Worm (Caenorhabditis elegans) whole organism, L4/young adult: ENCODE measurements around the gene F01E11.18.

Experiments
- W03F9.2 ChIP-seq: fragments of 150-350 bp; optimal IDR thresholded peaks from 2 replicates; lab custom pipeline; 2014; ENCODE audit warnings: missing biosample characterization, missing genetic modification characterization
- dao-5 ChIP-seq: sonication (generic microtip); optimal IDR thresholded peaks from 2 replicates; lab custom pipeline; 2016; ENCODE audit warnings: missing genotype, missing genetic modification characterization, moderate library complexity, missing compliant biosample characterization
- him-1 ChIP-seq: sonication (generic microtip); optimal IDR thresholded peaks from 2 replicates; lab custom pipeline; 2016; ENCODE audit warnings: missing genotype, missing genetic modification reagents, missing genetic modification characterization, missing compliant biosample characterization

Gene F01E11.18

ce11 chrX:6988212-6988611 lies 1.2 kb upstream of the F01E11.18 start:
- TF ChIP-seq W03F9.2 (tag; lab: Kevin White, UChicago) (no peak), dao-5 (tag; lab: Kevin White, UChicago) (no peak), him-1 (tag; lab: Kevin White, UChicago) (no peak)

- TF ChIP-seq him-1 (tag; lab: Kevin White, UChicago) (no peak), dao-5 (tag; lab: Kevin White, UChicago) (no peak), W03F9.2 (tag; lab: Kevin White, UChicago) (no peak)
Measured at ce11 chrX:6991427-6991826, 2.0 kb downstream of the F01E11.18 start, which contains the start of gene ugt-57. Gene ugt-57, plus strand, starts transcription at chrX:6991727.

- TF ChIP-seq W03F9.2 (tag; lab: Kevin White, UChicago), result no peak
- no peak for TF ChIP-seq dao-5 (tag; lab: Kevin White, UChicago)
- no peak for TF ChIP-seq him-1 (tag; lab: Kevin White, UChicago)
Measured at ce11 chrX:6996448-6996847, 7.0 kb downstream of the F01E11.18 start, which contains the start of the genes F01E11.20 and tsp-16. Gene F01E11.20, minus strand, starts transcription at chrX:6996548. Gene tsp-16, minus strand, starts transcription at chrX:6996620.

ce11 chrX:7001933-7002332 lies 12.5 kb downstream of the F01E11.18 start:
- no peak for TF ChIP-seq W03F9.2 (tag; lab: Kevin White, UChicago)
- TF ChIP-seq him-1 (tag; lab: Kevin White, UChicago), result no peak
- no peak for TF ChIP-seq dao-5 (tag; lab: Kevin White, UChicago)

- TF ChIP-seq dao-5 (tag; lab: Kevin White, UChicago), result no peak
- no peak for TF ChIP-seq W03F9.2 (tag; lab: Kevin White, UChicago)
- TF ChIP-seq him-1 (tag; lab: Kevin White, UChicago), result no peak
Measured at ce11 chrX:7005475-7005874, 16.0 kb downstream of the F01E11.18 start, which contains the start of gene tyra-2. Gene tyra-2, minus strand, starts transcription at chrX:7005575.

ce11 chrX:7005919-7006318 lies 16.5 kb downstream of the F01E11.18 start:
- TF ChIP-seq W03F9.2 (tag; lab: Kevin White, UChicago) (no peak), dao-5 (tag; lab: Kevin White, UChicago) (no peak), him-1 (tag; lab: Kevin White, UChicago) (no peak)

ce11 chrX:7019733-7020132 lies 30.3 kb downstream of the F01E11.18 start, which contains the start of gene cah-5:
Gene cah-5, plus strand, starts transcription at chrX:7020033.
- no peak for TF ChIP-seq him-1 (tag; lab: Kevin White, UChicago)
- no peak for TF ChIP-seq W03F9.2 (tag; lab: Kevin White, UChicago)
- TF ChIP-seq dao-5 (tag; lab: Kevin White, UChicago), result no peak

ce11 chrX:7028836-7029235 lies 39.4 kb downstream of the F01E11.18 start, which contains the start of gene flp-26:
Gene flp-26, plus strand, starts transcription at chrX:7029136.
- TF ChIP-seq W03F9.2 (tag; lab: Kevin White, UChicago) (no peak), dao-5 (tag; lab: Kevin White, UChicago) (no peak), him-1 (tag; lab: Kevin White, UChicago) (no peak)

ce11 chrX:7033716-7034270 lies 44.4 kb downstream of the F01E11.18 start:
- no peak for TF ChIP-seq dao-5 (tag; lab: Kevin White, UChicago)
- TF ChIP-seq W03F9.2 (tag; lab: Kevin White, UChicago), result no peak
- no peak for TF ChIP-seq him-1 (tag; lab: Kevin White, UChicago)

- TF ChIP-seq dao-5 (tag; lab: Kevin White, UChicago), result no peak
- TF ChIP-seq W03F9.2 (tag; lab: Kevin White, UChicago), result no peak
- no peak for TF ChIP-seq him-1 (tag; lab: Kevin White, UChicago)
Measured at ce11 chrX:7035937-7036336, 46.5 kb downstream of the F01E11.18 start, which contains the start of gene cest-19. Gene cest-19, minus strand, starts transcription at chrX:7036037.

- TF ChIP-seq W03F9.2 (tag; lab: Kevin White, UChicago), result no peak
- no peak for TF ChIP-seq dao-5 (tag; lab: Kevin White, UChicago)
- TF ChIP-seq him-1 (tag; lab: Kevin White, UChicago), result no peak
Measured at ce11 chrX:7037998-7038397, 48.6 kb downstream of the F01E11.18 start.
